Worm (Caenorhabditis elegans): ENCODE results near the gene ucr-2.3.
A peak's percentile ranks its signal among the peaks of the same experiment; 100 is the strongest.

ucr-2.3 gene

ce11 chrIII:835713-836278, 43.9 kb upstream of the ucr-2.3 start (continued):
- TF ChIP-seq jun-1 (tag; optimal IDR thresholded peaks at IDR 0.05) (peak; percentile 68), ceh-63 (GFP tag; optimal IDR thresholded peaks at IDR 0.05) (no peak), sptf-1 (tag; optimal IDR thresholded peaks at IDR 0.05) (no peak), nhr-84 (tag; optimal IDR thresholded peaks at IDR 0.05) (no peak), nhr-77 (tag; optimal IDR thresholded peaks at IDR 0.05) (peak; percentile 51), unc-30 (tag; optimal IDR thresholded peaks at IDR 0.05) (no peak), vab-15 (tag; optimal IDR thresholded peaks at IDR 0.05) (no peak), fkh-4 (tag; optimal IDR thresholded peaks at IDR 0.05; ENCODE audit: borderline replicate concordance) (no peak), pag-3 (tag; optimal IDR thresholded peaks at IDR 0.05; ENCODE audit: borderline replicate concordance, insufficient read depth) (no peak), nhr-76 (tag; optimal IDR thresholded peaks at IDR 0.05) (no peak), hlh-4 (tag; optimal IDR thresholded peaks at IDR 0.05) (no peak), mep-1 (tag; optimal IDR thresholded peaks at IDR 0.05) (no peak), nhr-47 (tag; optimal IDR thresholded peaks at IDR 0.05) (peak; percentile 68), fkh-10 (GFP tag; optimal IDR thresholded peaks at IDR 0.05) (peak; percentile 60), mab-9 (GFP tag; IDR thresholded peaks at IDR 0.05) (no peak), isw-1 (GFP tag; IDR thresholded peaks at IDR 0.05) (peak; percentile 36; the same call in 1 of the 2 replicates), sup-37 (GFP tag; optimal IDR thresholded peaks at IDR 0.05) (peak; percentile 74), hlh-17 (GFP tag; optimal IDR thresholded peaks at IDR 0.05; ENCODE audit: borderline replicate concordance) (peak; percentile 84), ceh-90 (tag; optimal IDR thresholded peaks at IDR 0.05) (no peak), efl-1 (optimal IDR thresholded peaks at IDR 0.05) (peak; percentile 34 to 45), efl-1 (GFP tag; optimal IDR thresholded peaks at IDR 0.05 in 1 of 2) (no peak), ama-1 (optimal IDR thresholded peaks at IDR 0.05) (peak; percentile 97), skn-1 (tag; optimal IDR thresholded peaks at IDR 0.05) (peak; percentile 30), nhr-90 (tag; optimal IDR thresholded peaks at IDR 0.05; ENCODE audit: poor library complexity) (peak; percentile 69), lin-15B (tag; optimal IDR thresholded peaks at IDR 0.05) (no peak), blmp-1 (tag; optimal IDR thresholded peaks at IDR 0.05) (no peak), tlp-1 (tag; optimal IDR thresholded peaks at IDR 0.05) (no peak), nhr-71 (tag; optimal IDR thresholded peaks at IDR 0.05) (peak; percentile 75), unc-130 (tag; optimal IDR thresholded peaks at IDR 0.05) (no peak), tbx-2 (tag; optimal IDR thresholded peaks at IDR 0.05) (no peak), lin-35 (GFP tag; optimal IDR thresholded peaks at IDR 0.05) (peak in 1 of 2 experiments; percentile 19), unc-62 (GFP tag; optimal IDR thresholded peaks at IDR 0.05) (no peak)

ce11 chrIII:839491-839890, 40.2 kb upstream of the ucr-2.3 start, which contains the start of gene dos-3:
Gene dos-3, minus strand, starts transcription at chrIII:839591.
- TF ChIP-seq nhr-90 (tag; optimal IDR thresholded peaks at IDR 0.05; ENCODE audit: poor library complexity) = no peak
- TF ChIP-seq tlp-1 (tag; optimal IDR thresholded peaks at IDR 0.05) = no peak
- no peak for TF ChIP-seq hpl-2 (GFP tag; optimal IDR thresholded peaks at IDR 0.05)
- no peak for TF ChIP-seq swsn-7 (tag; optimal IDR thresholded peaks at IDR 0.05)
- no peak for TF ChIP-seq lin-35 (GFP tag; optimal IDR thresholded peaks at IDR 0.05)

DNA sequence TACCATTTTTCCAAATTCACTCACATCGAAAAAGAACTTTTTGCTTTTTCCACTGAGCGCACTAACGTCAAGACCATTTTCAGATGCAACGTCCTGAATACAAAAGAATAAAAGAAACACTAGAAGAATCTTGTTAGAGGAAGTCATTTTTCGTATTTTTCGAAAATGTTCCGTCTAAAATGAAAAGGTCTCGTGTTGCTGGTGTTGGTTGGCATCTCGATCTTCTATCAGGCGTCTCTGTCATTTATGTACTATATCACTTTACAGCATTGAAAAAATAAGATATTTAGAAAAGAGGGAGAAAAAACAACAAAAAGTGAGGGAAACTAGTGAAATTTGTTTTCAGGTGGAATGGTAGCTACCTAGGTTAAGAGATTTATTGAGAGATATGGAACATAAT, 38.5 kb upstream of the ucr-2.3 start, which contains the start of gene K02F3.9:
K02F3.9 (minus strand) TSS at position 190 of the 400 bp plus-strand sequence.
- TF ChIP-seq nhr-71 (tag; optimal IDR thresholded peaks at IDR 0.05) (peak; percentile 18), nhr-84 (tag; optimal IDR thresholded peaks at IDR 0.05) (no peak), pax-3 (tag; optimal IDR thresholded peaks at IDR 0.05) (no peak), nhr-20 (tag; optimal IDR thresholded peaks at IDR 0.05) (no peak), skn-1 (tag; optimal IDR thresholded peaks at IDR 0.05) (no peak), mep-1 (tag; optimal IDR thresholded peaks at IDR 0.05) (peak; percentile 3), lin-14 (GFP tag; optimal IDR thresholded peaks at IDR 0.05) (peak; percentile 35), nhr-85 (tag) (peak; percentile 1), nhr-76 (tag; optimal IDR thresholded peaks at IDR 0.05) (no peak), hlh-4 (tag; optimal IDR thresholded peaks at IDR 0.05) (no peak), rnt-1 (tag; optimal IDR thresholded peaks at IDR 0.05) (peak; percentile 23), tbx-2 (tag; optimal IDR thresholded peaks at IDR 0.05) (no peak), elt-2 (tag; optimal IDR thresholded peaks at IDR 0.05) (no peak), lin-13 (GFP tag; optimal IDR thresholded peaks at IDR 0.05) (no peak), C16A3.4 (tag; optimal IDR thresholded peaks at IDR 0.05) (no peak), C34B4.2 (tag; optimal IDR thresholded peaks at IDR 0.05) (no peak), ceh-90 (tag; optimal IDR thresholded peaks at IDR 0.05) (no peak), pag-3 (tag; optimal IDR thresholded peaks at IDR 0.05; ENCODE audit: borderline replicate concordance, insufficient read depth) (peak; percentile 93)
